Worm (Caenorhabditis elegans) whole organism, late embryonic: ENCODE data around the gene spat-3.

Source experiments
- Y22D7AL.16 ChIP-seq: sonication (generic microtip); optimal IDR thresholded peaks from 2 replicates; lab custom pipeline; 2016; ENCODE audit warnings: missing genetic modification characterization, missing compliant biosample characterization
- ceh-18 ChIP-seq: sonication (generic microtip); optimal IDR thresholded peaks from 2 replicates; lab custom pipeline; 2016; ENCODE audit warnings: missing genetic modification characterization, missing compliant biosample characterization
- che-1 ChIP-seq: sonication (generic microtip); optimal IDR thresholded peaks from 2 replicates; lab custom pipeline; 2016; ENCODE audit warnings: mild to moderate bottlenecking, missing genetic modification characterization, missing compliant biosample characterization
- dmd-4 ChIP-seq: sonication (generic microtip); optimal IDR thresholded peaks from 2 replicates; lab custom pipeline; 2016; ENCODE audit warnings: borderline replicate concordance, missing genetic modification characterization, missing compliant biosample characterization
- hlh-13 ChIP-seq: fragments of 200-800 bp; sonication (Bioruptor generic); optimal IDR thresholded peaks from 2 replicates; lab custom pipeline; 2018; ENCODE audit warnings: mild to moderate bottlenecking, missing genetic modification characterization, missing compliant biosample characterization
- nfya-1 ChIP-seq: sonication (generic microtip); optimal IDR thresholded peaks from 2 replicates; lab custom pipeline; 2017; ENCODE audit warnings: missing genetic modification characterization, mild to moderate bottlenecking, missing compliant biosample characterization, antibody characterized with exemption, moderate library complexity
- npax-4 ChIP-seq: sonication (generic microtip); optimal IDR thresholded peaks from 2 replicates; lab custom pipeline; 2016; ENCODE audit warnings: missing genetic modification characterization, missing compliant biosample characterization
- pros-1 ChIP-seq: fragments of 150-350 bp; optimal IDR thresholded peaks from 2 replicates; lab custom pipeline; 2014; ENCODE audit warnings: missing biosample characterization, missing genetic modification reagents, missing genetic modification characterization
- zip-5 ChIP-seq: sonication (generic microtip); optimal IDR thresholded peaks from 2 replicates; lab custom pipeline; 2016; ENCODE audit warnings: missing genetic modification characterization, missing compliant biosample characterization

ce11 chrX:4623707-4624106, 18.0 kb upstream of the spat-3 start:
- no peak for TF ChIP-seq dmd-4
- no peak for TF ChIP-seq zip-5
- no peak for TF ChIP-seq hlh-13
- TF ChIP-seq pros-1 (tag; lab: Kevin White, UChicago): no peak
- no peak for TF ChIP-seq nfya-1
- no peak for TF ChIP-seq che-1
- no peak for TF ChIP-seq Y22D7AL.16
- no peak for TF ChIP-seq ceh-18 (tag; lab: Kevin White, UChicago)
- no peak for TF ChIP-seq npax-4 (tag; lab: Kevin White, UChicago)
